Worm (Caenorhabditis elegans) whole organism, early embryonic: Measurements from ENCODE around the gene egas-2.

Experiments used
- B0310.2 ChIP-seq: sonication (generic microtip); optimal IDR thresholded peaks from 2 replicates; lab custom pipeline; 2016; ENCODE audit warnings: mild to moderate bottlenecking, missing genetic modification characterization, missing compliant biosample characterization
- F13C5.2 ChIP-seq: sonication (generic microtip); optimal IDR thresholded peaks from 2 replicates; lab custom pipeline; 2017; ENCODE audit warnings: mild to moderate bottlenecking, missing genetic modification characterization, inconsistent platforms, missing compliant biosample characterization
- aly-1 ChIP-seq: sonication (generic microtip); optimal IDR thresholded peaks from 2 replicates; lab custom pipeline; 2016; ENCODE audit warnings: missing genetic modification characterization, missing compliant biosample characterization
- ama-1 ChIP-seq: fragments of 150-350 bp; optimal IDR thresholded peaks from 2 replicates; lab custom pipeline; 2014
- ets-7 ChIP-seq: sonication (generic microtip); optimal IDR thresholded peaks from 2 replicates; lab custom pipeline; 2016; ENCODE audit warnings: missing genotype, missing genetic modification characterization, missing compliant biosample characterization
- flt-1 ChIP-seq: fragments of 200-800 bp; sonication (Bioruptor generic); IDR thresholded peaks from 2 replicates; pipeline ENCODE4 v1.3.6; 2022; ENCODE audit warnings: missing genetic modification characterization, missing compliant biosample characterization
- hmg-4 ChIP-seq: fragments of 200-800 bp; sonication (Bioruptor generic); optimal IDR thresholded peaks from 2 replicates; lab custom pipeline; 2018; ENCODE audit warnings: mild to moderate bottlenecking, missing genetic modification characterization, missing compliant biosample characterization
- hnd-1 ChIP-seq: sonication (generic microtip); optimal IDR thresholded peaks from 2 replicates; lab custom pipeline; 2016; ENCODE audit warnings: missing genetic modification characterization, missing compliant biosample characterization
- pes-1 ChIP-seq: fragments of 200-800 bp; sonication (Bioruptor generic); IDR thresholded peaks from 2 replicates; pipeline ENCODE4 v1.3.6; 2022; ENCODE audit warnings: missing genetic modification reagents, missing genetic modification characterization, missing compliant biosample characterization
- sea-1 ChIP-seq: fragments of 200-800 bp; sonication (Bioruptor generic); conservative IDR thresholded peaks from 2 replicates; pipeline ENCODE4 v1.3.6; 2022; ENCODE audit warnings: missing genetic modification characterization, missing compliant biosample characterization
- tbx-11 ChIP-seq: fragments of 200-800 bp; sonication (Bioruptor generic); IDR thresholded peaks from 2 replicates; pipeline ENCODE4 v1.3.6; 2022; ENCODE audit warnings: missing genetic modification characterization, missing compliant biosample characterization

- TF ChIP-seq flt-1, result no peak
- no peak for TF ChIP-seq tbx-11 (GFP tag; lab: Robert Waterston, UW)
- no peak for TF ChIP-seq ama-1 (lab: Kevin White, UChicago)
- TF ChIP-seq F13C5.2, result no peak
- no peak for TF ChIP-seq pes-1
- TF ChIP-seq B0310.2 (tag; lab: Kevin White, UChicago), result no peak
- no peak for TF ChIP-seq hnd-1 (tag; lab: Kevin White, UChicago)
- TF ChIP-seq hmg-4 (GFP tag; lab: Kevin White, UChicago), result no peak
- TF ChIP-seq aly-1, result no peak
- TF ChIP-seq ets-7, result no peak
- no peak for TF ChIP-seq sea-1
Observed at ce11 chrV:18699326-18699725, 49.2 kb downstream of the egas-2 start, which contains the start of gene nhr-241.
